Fruit fly (Drosophila melanogaster) whole organism, larva: Measurements from ENCODE around the gene EloB.

Source experiments
- noc ChIP-seq: fragments of 200-800 bp; sonication (Bioruptor generic); optimal IDR thresholded peaks from 3 replicates; lab custom pipeline; 2019; ENCODE audit warnings: missing biosample characterization, mild to moderate bottlenecking, missing genetic modification characterization, moderate library complexity

The EloB gene

DNA sequence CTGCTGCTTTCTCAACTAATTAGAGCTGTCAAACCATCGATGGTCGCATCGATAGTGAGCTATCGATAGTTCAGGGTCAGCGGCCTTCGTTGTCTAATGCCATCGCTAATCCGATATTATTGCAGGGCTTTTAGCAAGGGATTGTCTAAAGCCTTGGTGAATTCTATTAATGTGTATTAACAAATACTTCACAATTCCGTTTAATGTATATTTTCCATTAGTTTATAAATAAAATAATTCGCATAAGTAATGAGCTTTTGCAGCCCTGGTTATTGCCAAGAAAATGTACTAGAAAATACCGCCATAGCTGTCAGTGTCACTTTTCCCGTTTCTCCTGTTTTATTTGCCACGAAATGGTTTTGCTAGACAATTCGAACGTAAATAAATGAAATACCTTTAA, at the start of gene EloB, which contains the start of gene Srp14:
Gene EloB, minus strand, starts transcription at position 35 of the 400 bp plus-strand sequence.
Gene Srp14, plus strand, starts transcription at position 300 of the 400 bp plus-strand sequence.
- peak; percentile 80 for TF ChIP-seq noc (tag; lab: Kevin White, UChicago)

- TF ChIP-seq noc (tag; lab: Kevin White, UChicago): no peak
Measured at dm6 chr3R:20626123-20626522, 46.5 kb upstream of the EloB start.

DNA sequence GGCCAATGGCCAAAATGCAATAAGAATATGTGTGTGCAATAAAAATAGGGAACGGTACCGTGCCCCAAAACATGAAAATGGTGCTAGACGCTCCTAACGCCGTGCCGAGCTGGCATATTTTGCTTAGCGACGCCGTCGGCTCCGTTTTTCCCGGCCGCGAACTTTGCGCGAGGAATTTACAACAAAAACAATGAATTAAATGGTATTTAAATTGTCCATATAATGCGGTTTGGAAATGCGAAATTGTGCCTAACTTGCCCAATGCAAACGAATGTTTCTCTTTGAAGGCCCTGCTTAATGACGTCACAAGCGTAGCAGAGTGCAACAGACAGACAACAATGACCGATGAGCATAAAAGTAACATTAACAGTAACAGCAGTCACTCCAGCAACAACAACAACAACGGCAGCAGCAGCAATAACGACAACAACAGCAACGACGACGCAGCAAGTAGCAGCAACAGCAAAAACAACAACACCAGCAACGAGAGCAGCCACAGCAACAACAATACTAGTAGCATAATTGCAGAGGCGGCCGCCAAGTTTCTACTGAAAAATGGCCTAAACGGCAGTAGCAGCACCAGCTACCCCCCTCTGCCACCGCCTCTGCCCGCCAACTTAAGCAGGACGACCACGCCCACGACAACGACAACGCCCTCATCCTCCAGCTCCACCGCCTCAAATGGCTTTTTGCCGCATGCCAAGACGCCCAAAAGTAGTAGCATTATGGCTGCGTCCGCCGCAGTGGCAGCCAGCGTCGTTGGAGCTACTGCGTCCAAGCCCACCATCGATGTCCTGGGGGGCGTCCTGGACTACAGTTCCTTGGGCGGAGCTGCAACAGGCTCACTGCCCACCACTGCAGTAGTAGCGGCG, 42.9 kb upstream of the EloB start:
- TF ChIP-seq noc (tag; lab: Kevin White, UChicago): no peak

dm6 chr3R:20621805-20622286, 42.2 kb upstream of the EloB start, which contains the start of gene H:
Gene H (plus strand): TSS chr3R:20621938.
- no peak for TF ChIP-seq noc (tag; lab: Kevin White, UChicago)

- no peak for TF ChIP-seq noc (tag; lab: Kevin White, UChicago)
Measured at dm6 chr3R:20618947-20619346, 39.3 kb upstream of the EloB start.

- no peak for TF ChIP-seq noc (tag; lab: Kevin White, UChicago)
Measured at dm6 chr3R:20617583-20617982, 37.9 kb upstream of the EloB start, which contains the start of gene CG5466. Gene CG5466 (plus strand): TSS chr3R:20617883.

- no peak for TF ChIP-seq noc (tag; lab: Kevin White, UChicago)
Measured at dm6 chr3R:20616801-20617200, 37.2 kb upstream of the EloB start, which contains the start of gene CG15923. Gene CG15923 (minus strand): TSS chr3R:20616901.

DNA sequence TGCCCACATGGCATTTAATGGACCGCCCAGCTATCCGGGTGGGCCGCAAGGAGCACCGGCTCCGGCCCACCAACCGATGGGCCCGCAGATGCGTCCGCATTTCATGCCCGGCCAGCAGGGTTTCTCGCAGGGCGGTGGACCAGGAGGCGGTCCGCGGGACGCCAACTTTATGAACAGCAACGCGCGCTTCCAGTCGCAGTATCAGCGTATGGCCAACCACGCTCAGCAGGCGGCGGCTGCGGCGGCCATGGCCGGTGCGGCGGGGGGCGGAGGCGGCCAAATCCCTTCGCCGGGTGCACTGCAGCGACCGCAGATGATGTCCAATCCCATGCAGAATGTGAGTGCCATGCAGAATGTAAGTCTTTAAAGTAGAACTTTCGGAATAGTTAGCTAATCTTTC, 28.5 kb upstream of the EloB start:
- no peak for TF ChIP-seq noc (tag; lab: Kevin White, UChicago)

DNA sequence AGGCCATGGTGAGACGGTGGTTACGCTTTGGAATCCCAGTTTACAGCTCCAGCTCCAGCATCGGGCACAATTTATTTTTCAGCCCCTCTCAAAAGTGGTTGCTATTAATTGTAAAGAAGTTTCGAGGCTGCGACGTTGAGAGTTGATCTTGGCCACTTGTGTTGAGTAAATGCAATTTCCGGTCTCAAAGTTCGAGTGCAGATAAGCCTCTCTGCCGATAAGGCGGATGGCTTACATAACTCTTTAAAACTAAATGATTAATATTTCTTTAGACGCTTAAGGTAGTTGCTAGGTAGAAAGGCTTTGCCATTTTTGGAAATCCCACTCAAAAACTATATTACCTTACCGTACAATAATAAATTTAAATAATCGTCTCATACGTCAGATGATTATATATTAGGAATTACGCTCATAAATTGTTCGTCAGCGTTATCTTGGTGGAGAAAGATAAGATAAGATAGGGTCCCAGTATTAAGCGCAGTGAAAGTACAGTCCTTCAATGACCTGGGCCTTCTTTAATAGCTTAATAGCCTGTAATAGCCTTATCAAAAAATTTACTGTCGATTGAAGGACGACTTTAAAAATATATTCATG, 26.0 kb upstream of the EloB start:
- peak; percentile 79 for TF ChIP-seq noc (tag; lab: Kevin White, UChicago)

dm6 chr3R:20605078-20605477, 25.4 kb upstream of the EloB start:
- TF ChIP-seq noc (tag; lab: Kevin White, UChicago): no peak

dm6 chr3R:20604078-20604477, 24.4 kb upstream of the EloB start:
- TF ChIP-seq noc (tag; lab: Kevin White, UChicago): no peak

DNA sequence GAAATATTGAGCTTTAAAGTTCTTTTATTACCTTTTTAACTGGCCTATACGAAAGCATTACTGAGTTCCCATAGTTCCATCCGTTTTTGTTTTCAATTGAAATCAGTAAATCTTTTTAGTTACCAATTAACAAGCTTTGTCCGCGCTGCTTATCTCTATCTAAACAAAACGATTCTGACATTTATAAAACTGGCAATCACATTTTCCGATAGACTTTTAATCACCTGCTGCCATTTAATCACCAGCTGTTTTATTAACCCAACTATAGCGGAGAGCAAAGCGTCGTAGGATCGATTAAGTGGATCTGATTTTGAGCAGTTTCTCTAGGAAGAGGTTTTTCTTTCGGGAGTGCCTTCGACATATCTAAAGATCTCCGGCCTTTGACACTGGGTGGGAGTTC, 22.9 kb upstream of the EloB start:
- TF ChIP-seq noc (tag; lab: Kevin White, UChicago): no peak

- no peak for TF ChIP-seq noc (tag; lab: Kevin White, UChicago)
Measured at dm6 chr3R:20600109-20600508, 20.5 kb upstream of the EloB start.

- no peak for TF ChIP-seq noc (tag; lab: Kevin White, UChicago)
Measured at dm6 chr3R:20597407-20598325, 18.0 kb upstream of the EloB start.

dm6 chr3R:20596337-20596962, 16.8 kb upstream of the EloB start:
- no peak for TF ChIP-seq noc (tag; lab: Kevin White, UChicago)
